Fruit fly (Drosophila melanogaster): ENCODE results near the gene Sfmbt.

DNA sequence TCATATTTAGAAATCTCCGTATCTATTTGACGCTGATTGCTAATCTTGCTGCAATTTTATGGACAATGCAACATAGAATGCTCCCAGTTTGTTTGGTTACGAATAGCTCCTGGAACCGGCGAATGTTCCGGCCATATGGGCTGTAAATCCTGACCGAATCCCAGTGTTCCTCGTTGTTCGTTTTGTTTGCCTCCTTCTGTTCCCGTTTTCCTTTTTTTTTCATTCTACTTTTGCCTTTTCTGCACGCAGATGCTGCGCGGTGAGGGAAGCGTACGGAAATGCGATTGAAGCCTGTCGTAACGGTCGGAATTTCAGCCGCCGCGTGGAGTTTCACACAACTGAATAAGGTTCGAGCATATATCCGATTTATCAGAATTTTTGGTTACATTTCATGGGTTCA lies 462 bp downstream of the Sfmbt start, which contains the start of gene CG43925:
- no peak for TF ChIP-seq dysf (GFP tag; IDR thresholded peaks at IDR 0.05)
- no peak for TF ChIP-seq Hr78 (GFP tag; optimal IDR thresholded peaks at IDR 0.05)
- TF ChIP-seq CG15696 (tag; optimal IDR thresholded peaks at IDR 0.05), result no peak
- TF ChIP-seq B-H2 (GFP tag; optimal IDR thresholded peaks at IDR 0.05), result no peak
- TF ChIP-seq chn (GFP tag; optimal IDR thresholded peaks at IDR 0.05), result no peak
